Fruit fly (Drosophila melanogaster) whole organism, embryonic: Measurements from ENCODE around the gene CG12766.

ENCODE experiments used
- Dll ChIP-seq: fragments of 200-800 bp; sonication (Bioruptor generic); IDR thresholded peaks from 4 replicates; pipeline ENCODE4 v1.3.6; 2022; ENCODE audit warnings: missing biosample characterization, missing genetic modification characterization; ENCODE audit not compliant: partially characterized antibody
- Optix ChIP-seq: fragments of 200-800 bp; sonication (Bioruptor generic); IDR thresholded peaks from 3 replicates; pipeline ENCODE4 v1.3.6; 2022; ENCODE audit warnings: missing biosample characterization, missing genetic modification characterization
- h ChIP-seq: fragments of >200 bp; optimal IDR thresholded peaks from 2 replicates; lab custom pipeline; 2017

DNA sequence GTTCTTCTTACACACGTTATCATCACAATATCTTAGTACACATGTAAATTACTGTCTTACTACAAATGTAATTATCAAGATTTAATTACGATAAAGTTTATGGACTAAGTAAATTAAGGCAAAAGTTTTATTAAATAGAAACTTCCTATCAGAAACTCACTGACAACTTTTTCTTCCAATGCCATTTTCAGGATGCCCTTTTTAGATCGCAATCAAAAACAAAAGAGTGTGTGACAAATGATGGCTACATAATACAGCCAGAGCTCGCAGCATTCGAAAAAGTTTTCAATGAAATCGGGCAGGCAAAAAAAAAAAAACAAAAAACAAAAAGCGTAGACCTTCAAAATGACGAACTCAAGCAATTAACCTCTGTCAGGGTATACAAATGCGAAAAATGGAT is 32.7 kb upstream of the CG12766 start, which contains the start of gene CG43915:
- TF ChIP-seq Optix (GFP tag; lab: Robert Waterston, UW): no peak
- TF ChIP-seq Dll (GFP tag; lab: Robert Waterston, UW): no peak
- TF ChIP-seq h: no peak
